Fruit fly (Drosophila melanogaster): ENCODE data around the gene CG11768.

- TF ChIP-seq foxo (GFP tag; optimal IDR thresholded peaks at IDR 0.05) (no peak), Jra (GFP tag; optimal IDR thresholded peaks at IDR 0.05) (no peak), Mio (GFP tag; optimal IDR thresholded peaks at IDR 0.05) (no peak), CG9705 (GFP tag; optimal IDR thresholded peaks at IDR 0.05) (no peak), Hr83 (GFP tag; optimal IDR thresholded peaks at IDR 0.05; ENCODE audit: poor library complexity, severe bottlenecking) (no peak), h (GFP tag; optimal IDR thresholded peaks at IDR 0.05) (no peak), CG32264 (GFP tag; optimal IDR thresholded peaks at IDR 0.05) (no peak)
These were observed 51.5 kb downstream of the CG11768 start for dm6 chr3R:8716551-8716879.

All from whole organism, wandering third instar larva.